Worm (Caenorhabditis elegans) whole organism, L4/young adult: ENCODE results near the gene cct-8.

Experiments used
- W03F9.2 ChIP-seq: fragments of 150-350 bp; optimal IDR thresholded peaks from 2 replicates; lab custom pipeline; 2014; ENCODE audit warnings: missing biosample characterization, missing genetic modification characterization
- dao-5 ChIP-seq: sonication (generic microtip); optimal IDR thresholded peaks from 2 replicates; lab custom pipeline; 2016; ENCODE audit warnings: missing genotype, missing genetic modification characterization, moderate library complexity, missing compliant biosample characterization
- him-1 ChIP-seq: sonication (generic microtip); optimal IDR thresholded peaks from 2 replicates; lab custom pipeline; 2016; ENCODE audit warnings: missing genotype, missing genetic modification reagents, missing genetic modification characterization, missing compliant biosample characterization

DNA sequence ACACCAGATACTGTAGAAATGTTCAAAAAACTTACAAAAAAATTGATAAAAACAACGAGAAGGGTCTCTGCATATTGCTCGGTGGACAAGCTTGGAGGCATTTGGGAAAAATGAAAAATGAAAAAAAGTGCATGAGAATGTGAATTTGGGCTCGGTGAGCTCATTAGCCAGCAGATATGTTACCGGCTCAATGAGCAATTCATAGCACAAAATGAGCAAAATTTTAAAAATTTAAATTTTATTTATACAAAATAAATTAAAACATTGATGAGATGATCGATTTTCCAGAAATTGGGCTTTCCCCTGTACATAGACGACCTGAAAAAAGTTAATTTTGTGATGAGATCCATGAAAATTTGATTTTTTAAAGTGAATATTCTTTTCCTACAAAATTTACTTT is 19.9 kb upstream of the cct-8 start, which contains the start of gene srx-14:
- TF ChIP-seq him-1 (tag; lab: Kevin White, UChicago) (no peak), W03F9.2 (no peak), dao-5 (no peak)
